Worm (Caenorhabditis elegans) whole organism, L4 larva: Measurements from ENCODE around the gene W10G6.6.

Experiments used
- hlh-30 ChIP-seq: sonication (generic microtip); optimal IDR thresholded peaks from 2 replicates; lab custom pipeline; 2017; ENCODE audit warnings: antibody characterized with exemption, mild to moderate bottlenecking, missing genetic modification characterization, missing compliant biosample characterization; ENCODE audit not compliant: insufficient read depth
- lin-29 ChIP-seq: fragments of 200-800 bp; sonication (Bioruptor generic); IDR thresholded peaks from 2 replicates; pipeline ENCODE4 v1.3.6; 2022; ENCODE audit warnings: missing genetic modification reagents, missing genetic modification characterization, missing compliant biosample characterization

DNA sequence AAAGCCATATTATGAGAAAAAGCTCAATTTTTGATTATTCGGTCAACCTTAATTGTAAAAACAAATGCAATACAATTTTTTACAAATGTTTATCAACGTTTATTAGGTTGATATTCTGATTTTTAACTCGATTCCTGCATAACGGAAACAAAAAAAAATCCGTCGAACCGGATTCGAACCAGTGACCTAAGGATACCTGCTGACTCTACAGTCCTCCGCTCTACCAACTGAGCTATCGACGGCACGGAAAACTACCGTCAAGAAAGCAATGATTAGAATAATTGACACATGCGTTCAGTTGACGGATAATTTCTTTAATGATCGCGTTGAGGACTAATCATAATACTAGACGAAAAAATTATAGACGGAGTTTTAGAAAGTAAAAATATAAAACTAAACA is 41.9 kb downstream of the W10G6.6 start:
- TF ChIP-seq lin-29 (GFP tag; lab: Robert Waterston, UW), result no peak
- TF ChIP-seq hlh-30 (tag; lab: Kevin White, UChicago), result no peak
